Fruit fly (Drosophila melanogaster): Measurements from ENCODE around the gene Rev1.

DNA sequence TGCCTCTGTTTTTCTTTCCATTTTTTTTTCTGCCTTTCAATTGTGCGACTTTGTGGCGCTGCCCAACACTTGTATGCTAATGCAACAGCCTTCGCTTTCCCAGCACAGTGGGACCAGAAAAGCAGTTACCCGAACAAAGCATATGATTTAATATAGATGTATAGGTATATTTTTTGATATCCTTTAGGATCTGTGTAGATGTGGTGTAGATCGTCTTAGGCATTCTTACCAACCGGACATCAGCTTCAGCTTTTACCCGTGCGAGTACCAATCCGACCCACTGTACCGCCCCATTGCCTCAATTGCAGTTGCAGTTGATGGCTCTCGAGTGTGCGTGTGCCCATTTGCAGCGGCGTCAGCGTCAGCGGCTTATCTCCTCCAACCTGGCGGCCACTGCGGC is 17.7 kb upstream of the Rev1 start:
- no peak for TF ChIP-seq psq (GFP tag; optimal IDR thresholded peaks at IDR 0.05)
- TF ChIP-seq Rel (GFP tag; optimal IDR thresholded peaks at IDR 0.05), result no peak
- no peak for TF ChIP-seq Rel (tag; optimal IDR thresholded peaks at IDR 0.05)
- no peak for TF ChIP-seq CG32264 (GFP tag; optimal IDR thresholded peaks at IDR 0.05)
- no peak for TF ChIP-seq Sp1 (GFP tag; optimal IDR thresholded peaks at IDR 0.05)
- no peak for TF ChIP-seq Hr78 (GFP tag; optimal IDR thresholded peaks at IDR 0.05)

Measured in whole organism, wandering third instar larva.